Worm (Caenorhabditis elegans): Measurements from ENCODE around the gene F09E10.6.

F09E10.6 gene

DNA sequence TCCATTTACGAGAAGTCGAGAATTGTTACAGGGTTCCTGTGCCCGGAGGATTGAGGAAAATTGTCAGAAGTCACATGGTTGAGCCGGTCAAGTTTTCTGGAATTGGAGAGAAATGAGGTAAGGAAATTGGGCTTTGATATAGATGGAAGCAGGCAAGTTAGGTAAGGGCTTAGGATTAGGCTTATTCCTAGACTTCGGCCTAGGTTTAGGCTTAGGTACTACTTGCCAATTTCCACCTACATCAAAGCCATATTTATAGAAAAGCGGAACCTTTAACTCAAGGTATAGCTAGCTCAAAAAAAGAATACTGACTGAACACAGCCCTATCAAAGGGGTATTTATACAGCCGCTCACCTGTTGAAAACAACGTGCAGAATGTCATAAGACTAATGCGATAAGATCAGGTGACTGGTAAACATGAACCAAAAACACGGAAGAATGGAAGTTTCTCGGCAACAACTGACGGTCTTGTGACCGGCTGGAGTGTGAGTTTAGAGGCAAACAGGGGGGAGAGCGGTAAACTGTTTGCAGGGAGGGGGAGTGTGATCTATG lies 7.1 kb upstream of the F09E10.6 start (continued):
- no peak for TF ChIP-seq ztf-25 (GFP tag; IDR thresholded peaks at IDR 0.05)
- no peak for TF ChIP-seq nhr-27 (tag; optimal IDR thresholded peaks at IDR 0.05)
- no peak for TF ChIP-seq lsy-27 (tag; optimal IDR thresholded peaks at IDR 0.05; ENCODE audit: borderline replicate concordance, insufficient read depth)
- TF ChIP-seq nfya-1 (tag; optimal IDR thresholded peaks at IDR 0.05; ENCODE audit: borderline replicate concordance, insufficient read depth), result no peak
- peak; percentile 5; the same call in 1 of the 2 replicates for TF ChIP-seq mcd-1 (GFP tag; IDR thresholded peaks at IDR 0.05)
- TF ChIP-seq athp-1 (tag; optimal IDR thresholded peaks at IDR 0.05), result no peak

DNA sequence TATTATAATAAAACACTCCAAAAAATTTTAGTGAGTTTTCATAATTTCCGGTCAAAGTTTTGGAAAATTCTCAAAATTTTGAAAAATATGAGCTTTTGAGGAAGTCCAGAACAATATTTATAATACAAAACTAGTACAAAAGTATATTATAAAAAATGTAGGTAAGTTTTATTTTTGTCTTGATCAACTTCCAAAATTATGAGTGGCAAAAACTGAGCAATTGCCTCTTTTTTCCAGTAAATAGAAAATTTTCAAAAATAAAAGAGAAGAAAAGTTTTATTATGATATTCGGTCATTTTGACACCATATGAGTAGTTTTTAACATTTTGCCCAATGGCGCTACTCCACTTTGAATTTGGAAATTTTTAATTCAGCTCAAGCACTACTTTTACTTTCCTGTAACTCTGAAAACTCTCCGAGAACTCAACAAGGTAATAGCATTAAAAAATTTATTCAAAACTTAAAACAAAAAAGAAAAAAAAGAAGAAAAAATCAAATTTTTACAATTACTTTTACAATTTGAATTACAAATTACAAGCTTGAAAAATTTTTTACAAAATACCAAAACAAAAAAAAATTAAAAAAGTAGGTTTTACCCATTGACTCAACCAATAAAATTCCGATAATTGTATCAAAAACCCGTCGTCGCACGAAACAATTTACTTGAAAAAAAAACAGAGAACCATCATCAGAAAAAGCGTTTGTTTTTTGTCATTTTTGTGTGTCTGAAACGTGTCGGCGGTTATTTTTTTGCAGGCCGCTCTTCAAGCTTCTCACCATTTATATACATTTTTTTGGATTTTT lies 6.4 kb upstream of the F09E10.6 start:
- TF ChIP-seq Y53G8AR.9 (GFP tag; conservative IDR thresholded peaks at IDR 0.05) (peak; percentile 94), akir-1 (GFP tag; optimal IDR thresholded peaks at IDR 0.05) (no peak), fkh-3 (tag; optimal IDR thresholded peaks at IDR 0.05) (peak; percentile 29), F37B4.10 (GFP tag; IDR thresholded peaks at IDR 0.05) (no peak), nhr-90 (tag; optimal IDR thresholded peaks at IDR 0.05) (no peak), lin-35 (GFP tag; optimal IDR thresholded peaks at IDR 0.05) (peak in 1 of 3 experiments; percentile 30), zfh-2 (GFP tag; conservative IDR thresholded peaks at IDR 0.05) (no peak), Y56A3A.18 (GFP tag; IDR thresholded peaks at IDR 0.05) (peak; percentile 89), sea-2 (GFP tag; IDR thresholded peaks at IDR 0.05) (no peak), cebp-2 (GFP tag; IDR thresholded peaks at IDR 0.05) (0 out of 2 replicates have a peak, but pooled peaks have one; percentile 45), dpl-1 (GFP tag; optimal IDR thresholded peaks at IDR 0.05) (no peak), F23B12.7 (tag; optimal IDR thresholded peaks at IDR 0.05; ENCODE audit: insufficient read depth) (peak; percentile 2), B0261.1 (tag; optimal IDR thresholded peaks at IDR 0.05) (peak; percentile 17), zim-3 (tag; optimal IDR thresholded peaks at IDR 0.05) (peak; percentile 52), sptf-2 (GFP tag; optimal IDR thresholded peaks at IDR 0.05) (no peak), ztf-6 (GFP tag; IDR thresholded peaks at IDR 0.05) (peak; percentile 47; the same call in 1 of the 2 replicates), dpff-1 (tag; optimal IDR thresholded peaks at IDR 0.05) (peak; percentile 30), ztf-26 (tag; optimal IDR thresholded peaks at IDR 0.05) (peak; percentile 40), ZK185.1 (tag; optimal IDR thresholded peaks at IDR 0.05; ENCODE audit: poor library complexity, severe bottlenecking) (no peak), tbx-9 (tag; optimal IDR thresholded peaks at IDR 0.05; ENCODE audit: borderline replicate concordance) (no peak), lin-54 (GFP tag; optimal IDR thresholded peaks at IDR 0.05) (no peak), unc-130 (GFP tag; optimal IDR thresholded peaks at IDR 0.05) (no peak), lsl-1 (GFP tag; optimal IDR thresholded peaks at IDR 0.05) (peak; percentile 27), hrde-1 (tag; optimal IDR thresholded peaks at IDR 0.05; ENCODE audit: borderline replicate concordance) (no peak), aptf-2 (GFP tag; conservative IDR thresholded peaks at IDR 0.05) (peak; percentile 85), pbrm-1 (GFP tag; IDR thresholded peaks at IDR 0.05) (peak; percentile 52; the same call in 1 of the 2 replicates), rec-8 (tag; optimal IDR thresholded peaks at IDR 0.05) (no peak), F52B5.7 (tag; optimal IDR thresholded peaks at IDR 0.05) (peak; percentile 76), B0019.2 (GFP tag; conservative IDR thresholded peaks at IDR 0.05) (peak; percentile 6; the same call in 1 of the 2 replicates), snpc-1.3 (tag; optimal IDR thresholded peaks at IDR 0.05; ENCODE audit: insufficient read depth) (no peak), F49E8.2 (tag; optimal IDR thresholded peaks at IDR 0.05; ENCODE audit: insufficient read depth) (no peak), ekl-4 (GFP tag; IDR thresholded peaks at IDR 0.05) (peak; percentile 49), lsy-27 (tag; optimal IDR thresholded peaks at IDR 0.05; ENCODE audit: borderline replicate concordance, insufficient read depth) (no peak), ama-1 (optimal IDR thresholded peaks at IDR 0.05) (no peak), ama-1 (GFP tag; optimal IDR thresholded peaks at IDR 0.05) (no peak), F22D6.2 (tag; optimal IDR thresholded peaks at IDR 0.05) (no peak), Y67H2A.10 (GFP tag; conservative IDR thresholded peaks at IDR 0.05) (peak; percentile 92), ceh-27 (GFP tag; optimal IDR thresholded peaks at IDR 0.05) (no peak)

Measured in whole organism, young adult.